Worm (Caenorhabditis elegans) whole organism, young adult: ENCODE results near the gene F22E5.21.
"Not testable (repeated sequence)": the region's sequence is repeated elsewhere in the genome, so short reads cannot be mapped to it uniquely, and the experiment has no call there.

Source experiments
- F10E7.11 ChIP-seq: sonication (generic microtip); optimal IDR thresholded peaks from 2 replicates; lab custom pipeline; 2017; ENCODE audit warnings: mild to moderate bottlenecking, missing genetic modification characterization, moderate library complexity, missing compliant biosample characterization
- F39B2.1 ChIP-seq: fragments of 200-800 bp; sonication (Bioruptor generic); IDR thresholded peaks from 2 replicates; pipeline ENCODE4 v1.3.6; 2022; ENCODE audit warnings: missing genetic modification reagents, missing genetic modification characterization, missing compliant biosample characterization
- F57A8.1 ChIP-seq: fragments of 200-800 bp; sonication (Bioruptor generic); optimal IDR thresholded peaks from 2 replicates; lab custom pipeline; 2018; ENCODE audit warnings: mild to moderate bottlenecking, missing genetic modification characterization, moderate library complexity, missing compliant biosample characterization
- K11D2.4 ChIP-seq: fragments of 200-800 bp; sonication (Bioruptor generic); IDR thresholded peaks from 2 replicates; pipeline ENCODE4 v1.3.6; 2022; ENCODE audit warnings: missing genetic modification reagents, missing genetic modification characterization, missing compliant biosample characterization
- T07F8.4 ChIP-seq: sonication (generic microtip); optimal IDR thresholded peaks from 2 replicates; lab custom pipeline; 2016; ENCODE audit warnings: mild to moderate bottlenecking, missing genetic modification characterization, moderate library complexity, missing compliant biosample characterization
- T26A5.8 ChIP-seq: sonication (generic microtip); optimal IDR thresholded peaks from 2 replicates; lab custom pipeline; 2016; ENCODE audit warnings: missing genetic modification characterization, missing compliant biosample characterization
- Y53G8AR.9 ChIP-seq: fragments of 200-800 bp; sonication (Bioruptor generic); conservative IDR thresholded peaks from 2 replicates; pipeline ENCODE4 v1.3.6; 2022; ENCODE audit warnings: missing genetic modification reagents, missing genetic modification characterization, missing compliant biosample characterization
- Y79H2A.3 ChIP-seq: fragments of 200-800 bp; sonication (Bioruptor generic); conservative IDR thresholded peaks from 2 replicates; pipeline ENCODE4 v1.3.6; 2022; ENCODE audit warnings: missing genetic modification reagents, missing genetic modification characterization, missing compliant biosample characterization
- ama-1 ChIP-seq, 3 experiments: fragments of 150-350 bp in 1 of 3; sonication (generic microtip) in 2 of 3; optimal IDR thresholded peaks; 2 replicates each; lab custom pipeline; 2014 to 2018; ENCODE audit warnings: missing biosample characterization in 2 of 3, missing genetic modification characterization in 2 of 3, missing genetic modification reagents in 2 of 3
- aptf-3 ChIP-seq: fragments of 200-800 bp; sonication (Bioruptor generic); IDR thresholded peaks from 2 replicates; pipeline ENCODE4 v1.3.6; 2022; ENCODE audit warnings: missing genetic modification characterization, missing compliant biosample characterization
- cebp-2 ChIP-seq: fragments of 200-800 bp; sonication (Bioruptor generic); IDR thresholded peaks from 2 replicates; pipeline ENCODE4 v1.3.6; 2022; ENCODE audit warnings: missing genetic modification characterization, missing compliant biosample characterization
- ceh-40 ChIP-seq: fragments of 200-800 bp; sonication (Bioruptor generic); IDR thresholded peaks from 2 replicates; pipeline ENCODE4 v1.3.6; 2022; ENCODE audit warnings: missing genetic modification characterization, missing compliant biosample characterization
- efl-1 ChIP-seq: fragments of 150-350 bp; optimal IDR thresholded peaks from 2 replicates; lab custom pipeline; 2014; ENCODE audit warnings: missing biosample characterization, missing genetic modification reagents, missing genetic modification characterization
- egrh-3 ChIP-seq: fragments of 200-800 bp; sonication (Bioruptor generic); IDR thresholded peaks from 2 replicates; pipeline ENCODE4 v1.3.6; 2022; ENCODE audit warnings: missing genetic modification reagents, missing genetic modification characterization, missing compliant biosample characterization
- him-1 ChIP-seq: sonication (generic microtip); optimal IDR thresholded peaks from 2 replicates; lab custom pipeline; 2016; ENCODE audit warnings: missing genotype, missing genetic modification reagents, missing genetic modification characterization, missing compliant biosample characterization
- let-526 ChIP-seq: fragments of 200-800 bp; sonication (Bioruptor generic); IDR thresholded peaks from 2 replicates; pipeline ENCODE4 v1.3.6; 2022; ENCODE audit warnings: missing genetic modification reagents, missing genetic modification characterization, missing compliant biosample characterization
- let-607 ChIP-seq, 2 experiments: fragments of 200-800 bp in 1 of 2; sonication (Bioruptor generic) in 1 of 2; sonication (generic microtip) in 1 of 2; optimal IDR thresholded peaks; 2 replicates each; lab custom pipeline; 2016 to 2018; ENCODE audit warnings: mild to moderate bottlenecking in 2 of 2, missing compliant biosample characterization in 2 of 2, missing genetic modification characterization in 2 of 2, moderate library complexity in 2 of 2, missing genotype in 1 of 2
- lin-40 ChIP-seq: sonication (generic microtip); optimal IDR thresholded peaks from 2 replicates; lab custom pipeline; 2016; ENCODE audit warnings: missing genetic modification characterization, mild to moderate bottlenecking, missing compliant biosample characterization, missing genotype, missing genetic modification reagents
- madf-10 ChIP-seq: sonication (generic microtip); optimal IDR thresholded peaks from 2 replicates; lab custom pipeline; 2016; ENCODE audit warnings: mild to moderate bottlenecking, missing genetic modification characterization, missing compliant biosample characterization
- nfya-2 ChIP-seq: fragments of 200-800 bp; sonication (Bioruptor generic); IDR thresholded peaks from 2 replicates; pipeline ENCODE4 v1.3.6; 2022; ENCODE audit warnings: missing genetic modification reagents, missing genetic modification characterization, missing compliant biosample characterization
- nhr-80 ChIP-seq: sonication (generic microtip); optimal IDR thresholded peaks from 2 replicates; lab custom pipeline; 2016; ENCODE audit warnings: missing genetic modification characterization, missing compliant biosample characterization
- nhr-90 ChIP-seq: sonication (generic microtip); optimal IDR thresholded peaks from 2 replicates; lab custom pipeline; 2016; ENCODE audit warnings: missing genotype, mild to moderate bottlenecking, missing genetic modification characterization, missing compliant biosample characterization
- sea-2 ChIP-seq: fragments of 200-800 bp; sonication (Bioruptor generic); IDR thresholded peaks from 2 replicates; pipeline ENCODE4 v1.3.6; 2022; ENCODE audit warnings: missing genetic modification characterization, missing compliant biosample characterization
- snpc-1.3 ChIP-seq: sonication (generic microtip); optimal IDR thresholded peaks from 2 replicates; lab custom pipeline; 2017; ENCODE audit warnings: missing genetic modification characterization, mild to moderate bottlenecking, missing compliant biosample characterization, antibody characterized with exemption, moderate library complexity, missing genotype, missing genetic modification reagents; ENCODE audit not compliant: insufficient read depth
- snpc-3.4 ChIP-seq: sonication (generic microtip); optimal IDR thresholded peaks from 2 replicates; lab custom pipeline; 2017; ENCODE audit warnings: missing genetic modification characterization, mild to moderate bottlenecking, missing compliant biosample characterization, antibody characterized with exemption, moderate library complexity, missing genotype, missing genetic modification reagents
- tbx-9 ChIP-seq: sonication (generic microtip); optimal IDR thresholded peaks from 2 replicates; lab custom pipeline; 2016; ENCODE audit warnings: borderline replicate concordance, missing genetic modification characterization, inconsistent platforms, missing compliant biosample characterization
- unc-130 ChIP-seq: sonication (generic microtip); optimal IDR thresholded peaks from 2 replicates; lab custom pipeline; 2016; ENCODE audit warnings: missing genetic modification reagents, missing genetic modification characterization, missing compliant biosample characterization
- unc-62 ChIP-seq: fragments of 150-350 bp; optimal IDR thresholded peaks from 2 replicates; lab custom pipeline; 2014; ENCODE audit warnings: missing biosample characterization, missing genetic modification reagents, missing genetic modification characterization
- zfh-2 ChIP-seq: fragments of 200-800 bp; sonication (Bioruptor generic); conservative IDR thresholded peaks from 2 replicates; pipeline ENCODE4 v1.3.6; 2022; ENCODE audit warnings: missing genetic modification reagents, missing genetic modification characterization, missing compliant biosample characterization
- zim-3 ChIP-seq: sonication (generic microtip); optimal IDR thresholded peaks from 2 replicates; lab custom pipeline; 2017; ENCODE audit warnings: mild to moderate bottlenecking, missing genetic modification characterization, moderate library complexity, missing compliant biosample characterization
- ztf-26 ChIP-seq: sonication (generic microtip); optimal IDR thresholded peaks from 2 replicates; lab custom pipeline; 2017; ENCODE audit warnings: missing genetic modification characterization, missing compliant biosample characterization
- ztf-28 ChIP-seq: fragments of 200-800 bp; sonication (Bioruptor generic); IDR thresholded peaks from 2 replicates; pipeline ENCODE4 v1.3.6; 2022; ENCODE audit warnings: missing genetic modification reagents, missing genetic modification characterization, missing compliant biosample characterization

F22E5.21 gene

DNA sequence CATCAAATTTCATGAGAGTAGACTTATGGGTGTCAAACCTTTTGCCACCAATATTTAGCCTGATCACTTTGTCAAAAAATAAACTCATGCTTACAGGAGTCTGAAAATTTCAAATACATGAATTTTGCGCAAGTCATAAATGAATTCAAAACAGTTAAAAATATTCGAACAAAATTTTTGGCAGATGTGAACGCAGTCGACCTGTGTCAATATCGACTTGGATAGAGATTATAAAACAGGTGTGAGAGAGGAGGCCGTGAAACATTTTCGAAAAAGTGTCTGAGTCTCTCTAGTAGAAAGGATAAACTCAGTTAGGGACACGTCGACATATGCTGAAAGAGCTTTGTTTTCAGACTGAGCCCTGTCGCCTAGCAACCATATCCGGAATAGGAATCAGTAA lies 9.5 kb upstream of the F22E5.21 start, which contains the start of gene F22E5.12:
F22E5.12 (minus strand) TSS at position 101 of the 400 bp plus-strand sequence.
- TF ChIP-seq Y53G8AR.9 (GFP tag; lab: Robert Waterston, UW); egrh-3 (GFP tag; lab: Robert Waterston, UW); F57A8.1 (GFP tag; lab: Kevin White, UChicago): not testable (repeated sequence)

DNA sequence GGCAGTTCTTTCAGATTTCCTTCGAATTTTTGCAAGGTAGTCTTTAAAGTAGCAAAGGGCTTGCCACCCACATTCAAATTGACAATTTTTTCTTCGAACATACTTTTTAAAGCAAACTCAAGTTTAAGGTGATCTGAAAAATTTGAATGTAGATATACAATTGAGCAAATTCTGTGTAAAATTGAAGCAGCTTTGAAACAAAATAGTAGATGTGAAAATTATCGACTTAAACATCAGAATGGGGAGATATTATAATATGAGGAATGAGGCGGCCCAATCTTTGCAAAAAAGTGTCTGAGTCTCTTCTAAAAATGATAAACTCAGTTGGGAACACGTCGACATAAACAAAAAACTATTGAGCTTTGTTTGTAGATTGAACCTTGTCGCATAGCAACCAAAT lies 7.2 kb upstream of the F22E5.21 start, which contains the start of gene F22E5.11:
F22E5.11 (minus strand) TSS at position 101 of the 400 bp plus-strand sequence.
- no peak for TF ChIP-seq F39B2.1 (GFP tag; lab: Robert Waterston, UW)
- no peak for TF ChIP-seq snpc-1.3 (tag; lab: Kevin White, UChicago)
- TF ChIP-seq tbx-9 (tag; lab: Kevin White, UChicago): no peak
- TF ChIP-seq zfh-2 (GFP tag; lab: Robert Waterston, UW): no peak
- TF ChIP-seq let-607 (tag; optimal IDR thresholded peaks at IDR 0.05; lab: Kevin White, UChicago): no peak
- TF ChIP-seq ztf-28 (GFP tag; lab: Robert Waterston, UW): no peak
- TF ChIP-seq madf-10 (tag; lab: Kevin White, UChicago): no peak
- TF ChIP-seq zim-3 (tag; lab: Kevin White, UChicago): no peak
- TF ChIP-seq efl-1: no peak
- TF ChIP-seq nhr-90 (tag; lab: Kevin White, UChicago): no peak
- no peak for TF ChIP-seq nfya-2 (GFP tag; lab: Robert Waterston, UW)
- TF ChIP-seq sea-2 (GFP tag; lab: Robert Waterston, UW): no peak
- TF ChIP-seq unc-62 (GFP tag; lab: Kevin White, UChicago): no peak
- no peak for TF ChIP-seq T26A5.8 (tag; lab: Kevin White, UChicago)
- no peak for TF ChIP-seq F10E7.11 (tag; lab: Kevin White, UChicago)
- no peak for TF ChIP-seq T07F8.4 (tag; lab: Kevin White, UChicago)
- TF ChIP-seq nhr-80 (tag; lab: Kevin White, UChicago): no peak
- no peak for TF ChIP-seq him-1 (tag; lab: Kevin White, UChicago)
- no peak for TF ChIP-seq unc-130 (GFP tag; lab: Kevin White, UChicago)
- TF ChIP-seq ama-1 (optimal IDR thresholded peaks at IDR 0.05; lab: Kevin White, UChicago): no peak
- TF ChIP-seq ama-1 (GFP tag; optimal IDR thresholded peaks at IDR 0.05; lab: Kevin White, UChicago): no peak

DNA sequence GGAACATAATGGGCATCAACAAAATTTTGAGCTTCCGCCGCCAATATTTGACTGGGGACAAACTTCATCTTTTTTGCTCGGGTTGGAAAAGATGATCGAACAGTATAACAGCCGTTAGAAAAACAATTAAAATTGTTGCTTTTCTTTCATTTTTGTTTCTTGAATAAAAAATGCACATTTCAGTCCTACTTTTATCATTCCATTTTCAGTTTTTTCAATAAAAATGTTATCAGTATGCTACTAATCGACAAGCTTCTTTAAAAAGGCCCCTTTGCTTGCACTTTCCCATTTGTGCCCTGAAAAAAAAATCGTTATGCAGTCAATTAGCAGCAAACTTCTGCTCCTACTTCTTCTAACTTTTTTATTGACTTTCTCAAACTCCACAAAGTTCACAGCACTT lies 4.5 kb upstream of the F22E5.21 start, which contains the start of gene F22E5.7:
F22E5.7 (plus strand) TSS at position 301 of the 400 bp plus-strand sequence.
- TF ChIP-seq aptf-3 (GFP tag; lab: Robert Waterston, UW) (no peak), cebp-2 (GFP tag; lab: Robert Waterston, UW) (no peak), unc-130 (GFP tag; lab: Kevin White, UChicago) (no peak), let-526 (GFP tag; lab: Robert Waterston, UW) (no peak), K11D2.4 (GFP tag; lab: Robert Waterston, UW) (no peak)

DNA sequence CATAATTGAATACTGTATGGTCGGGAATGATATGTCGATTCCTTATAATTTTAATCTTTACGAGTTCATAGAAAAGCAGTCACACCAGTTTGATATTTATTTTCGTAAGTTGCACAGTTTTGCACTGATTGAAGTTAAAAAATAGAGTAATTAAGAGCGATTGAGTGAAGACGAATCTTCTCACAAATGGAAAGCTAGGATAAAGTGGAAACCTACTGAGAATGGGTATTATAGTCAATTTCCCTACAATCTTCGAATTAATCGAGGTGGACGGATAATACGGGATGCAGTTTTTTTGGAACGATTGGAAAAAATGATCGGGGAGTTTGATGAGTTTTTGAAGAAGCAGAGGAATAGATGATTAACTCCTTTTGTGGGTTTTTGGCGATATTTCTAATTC lies 3.7 kb upstream of the F22E5.21 start, which contains the start of gene F22E5.23:
F22E5.23 (plus strand) TSS at position 301 of the 400 bp plus-strand sequence.
- TF ChIP-seq ceh-40 (GFP tag; lab: Robert Waterston, UW) (no peak), snpc-3.4 (no peak), Y79H2A.3 (no peak)

DNA sequence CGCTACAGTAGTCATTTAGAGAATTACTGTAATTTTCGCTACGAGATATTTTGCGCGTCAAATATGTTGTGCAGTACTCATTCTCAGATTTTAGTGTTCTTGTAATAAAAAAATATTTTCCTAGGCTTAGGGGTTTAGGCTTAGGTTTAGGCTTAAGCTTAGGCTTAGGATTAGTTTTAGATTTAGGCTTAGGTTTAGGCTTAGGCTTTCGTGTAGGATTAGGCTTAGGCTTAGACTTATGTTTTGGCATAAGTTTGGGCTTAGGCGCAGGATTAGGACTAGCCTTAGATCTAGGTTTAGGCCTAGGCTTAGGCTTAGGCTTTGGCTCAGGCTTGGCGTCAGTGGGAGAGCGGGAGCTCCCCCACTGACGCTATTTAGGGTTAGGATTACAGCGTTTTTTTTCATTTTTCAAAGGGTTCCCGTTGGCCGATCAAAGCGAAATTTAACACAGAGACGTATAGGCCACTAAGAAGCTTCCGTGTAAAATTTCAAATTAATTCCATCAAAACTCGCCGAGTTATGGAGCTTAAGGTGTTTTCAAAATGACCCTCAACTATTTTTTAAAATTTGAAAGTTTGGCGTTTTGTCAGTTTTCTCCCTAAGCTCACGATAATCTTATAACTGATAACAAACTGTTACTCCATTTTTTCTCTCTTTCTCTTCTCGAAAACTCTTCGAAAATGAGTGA lies 2.3 kb upstream of the F22E5.21 start, which contains the start of gene F22E5.8:
F22E5.8 (plus strand) TSS at position 638 of the 688 bp plus-strand sequence.
- TF ChIP-seq lin-40 (tag; lab: Kevin White, UChicago); ama-1 (optimal IDR thresholded peaks at IDR 0.05; lab: Kevin White, UChicago); ama-1 (GFP tag; optimal IDR thresholded peaks at IDR 0.05; lab: Kevin White, UChicago); ztf-26 (tag; lab: Kevin White, UChicago): not testable (repeated sequence)
